Worm (Caenorhabditis elegans) whole organism, young adult: ENCODE data around the gene gtf-2F2.

Source experiments
- D2030.7 ChIP-seq: fragments of 200-800 bp; sonication (Bioruptor generic); IDR thresholded peaks from 2 replicates; pipeline ENCODE4 v1.3.6; 2022; ENCODE audit warnings: missing genetic modification reagents, missing genetic modification characterization, missing compliant biosample characterization
- F10E7.11 ChIP-seq: sonication (generic microtip); optimal IDR thresholded peaks from 2 replicates; lab custom pipeline; 2017; ENCODE audit warnings: mild to moderate bottlenecking, missing genetic modification characterization, moderate library complexity, missing compliant biosample characterization
- Y53G8AR.9 ChIP-seq: fragments of 200-800 bp; sonication (Bioruptor generic); conservative IDR thresholded peaks from 2 replicates; pipeline ENCODE4 v1.3.6; 2022; ENCODE audit warnings: missing genetic modification reagents, missing genetic modification characterization, missing compliant biosample characterization
- ceh-27 ChIP-seq: fragments of 200-800 bp; sonication (Bioruptor generic); optimal IDR thresholded peaks from 2 replicates; lab custom pipeline; 2018; ENCODE audit warnings: mild to moderate bottlenecking, missing genetic modification characterization, moderate library complexity, missing compliant biosample characterization
- efl-1 ChIP-seq: fragments of 150-350 bp; optimal IDR thresholded peaks from 2 replicates; lab custom pipeline; 2014; ENCODE audit warnings: missing biosample characterization, missing genetic modification reagents, missing genetic modification characterization
- ekl-4 ChIP-seq: fragments of 200-800 bp; sonication (Bioruptor generic); IDR thresholded peaks from 2 replicates; pipeline ENCODE4 v1.3.6; 2022; ENCODE audit warnings: missing genetic modification reagents, missing genetic modification characterization, missing compliant biosample characterization
- him-1 ChIP-seq: sonication (generic microtip); optimal IDR thresholded peaks from 2 replicates; lab custom pipeline; 2016; ENCODE audit warnings: missing genotype, missing genetic modification reagents, missing genetic modification characterization, missing compliant biosample characterization
- let-607 ChIP-seq, 2 experiments: fragments of 200-800 bp in 1 of 2; sonication (Bioruptor generic) in 1 of 2; sonication (generic microtip) in 1 of 2; optimal IDR thresholded peaks; 2 replicates each; lab custom pipeline; 2016 to 2018; ENCODE audit warnings: mild to moderate bottlenecking in 2 of 2, missing compliant biosample characterization in 2 of 2, missing genetic modification characterization in 2 of 2, moderate library complexity in 2 of 2, missing genotype in 1 of 2
- nfya-1 ChIP-seq: sonication (generic microtip); optimal IDR thresholded peaks from 2 replicates; lab custom pipeline; 2017; ENCODE audit warnings: antibody characterized with exemption, missing compliant biosample characterization, missing genetic modification characterization, borderline replicate concordance; ENCODE audit not compliant: insufficient read depth
- nfya-2 ChIP-seq: fragments of 200-800 bp; sonication (Bioruptor generic); IDR thresholded peaks from 2 replicates; pipeline ENCODE4 v1.3.6; 2022; ENCODE audit warnings: missing genetic modification reagents, missing genetic modification characterization, missing compliant biosample characterization
- snpc-3.4 ChIP-seq: sonication (generic microtip); optimal IDR thresholded peaks from 2 replicates; lab custom pipeline; 2017; ENCODE audit warnings: missing genetic modification characterization, mild to moderate bottlenecking, missing compliant biosample characterization, antibody characterized with exemption, moderate library complexity, missing genotype, missing genetic modification reagents
- tbp1 ChIP-seq: fragments of 200-800 bp; sonication (Bioruptor generic); optimal IDR thresholded peaks from 2 replicates; lab custom pipeline; 2018; ENCODE audit warnings: mild to moderate bottlenecking, missing genetic modification characterization, missing compliant biosample characterization
- unc-62 ChIP-seq: fragments of 150-350 bp; optimal IDR thresholded peaks from 2 replicates; lab custom pipeline; 2014; ENCODE audit warnings: missing biosample characterization, missing genetic modification reagents, missing genetic modification characterization

ce11 chrV:19042256-19042655 is 48.5 kb downstream of the gtf-2F2 start, which contains the start of gene asp-16:
- no peak for TF ChIP-seq F10E7.11 (tag; lab: Kevin White, UChicago)
- no peak for TF ChIP-seq Y53G8AR.9 (GFP tag; lab: Robert Waterston, UW)
- TF ChIP-seq ceh-27 (GFP tag; lab: Kevin White, UChicago) = no peak
- TF ChIP-seq efl-1 (GFP tag; lab: Kevin White, UChicago) = no peak
- no peak for TF ChIP-seq snpc-3.4 (tag; lab: Kevin White, UChicago)
- no peak for TF ChIP-seq unc-62 (GFP tag; lab: Kevin White, UChicago)
- no peak for TF ChIP-seq tbp1
- no peak for TF ChIP-seq nfya-1
- TF ChIP-seq let-607 (tag; optimal IDR thresholded peaks at IDR 0.05; lab: Kevin White, UChicago) = no peak
- no peak for TF ChIP-seq ekl-4 (GFP tag; lab: Robert Waterston, UW)
- no peak for TF ChIP-seq nfya-2 (GFP tag; lab: Robert Waterston, UW)
- TF ChIP-seq D2030.7 (GFP tag; lab: Robert Waterston, UW) = no peak
- TF ChIP-seq him-1 (tag; lab: Kevin White, UChicago) = no peak
